Fruit fly (Drosophila melanogaster) whole organism, embryonic: Measurements from ENCODE around the gene CG7164.

Experiments used
- Adf1 ChIP-seq: fragments of 200-800 bp; sonication (Bioruptor generic); IDR thresholded peaks from 2 replicates; pipeline ENCODE4 v1.3.6; 2022; ENCODE audit warnings: missing biosample characterization, missing genetic modification characterization
- CG10147 ChIP-seq: fragments of 200-800 bp; sonication (Bioruptor generic); optimal IDR thresholded peaks from 2 replicates; lab custom pipeline; 2019; ENCODE audit warnings: missing biosample characterization, mild to moderate bottlenecking, missing genetic modification characterization, moderate library complexity
- CG12071 ChIP-seq: fragments of 200-800 bp; sonication (Bioruptor generic); optimal IDR thresholded peaks from 3 replicates; lab custom pipeline; 2018; ENCODE audit warnings: missing biosample characterization, mild to moderate bottlenecking, missing genetic modification characterization
- CG12104 ChIP-seq: fragments of 200-800 bp; sonication (Bioruptor generic); optimal IDR thresholded peaks from 3 replicates; lab custom pipeline; 2016; ENCODE audit warnings: missing biosample characterization, missing genetic modification characterization
- CG12744 ChIP-seq: fragments of 200-800 bp; sonication (Bioruptor generic); optimal IDR thresholded peaks from 2 replicates; lab custom pipeline; 2016; ENCODE audit warnings: missing biosample characterization, missing genetic modification characterization
- CG13123 ChIP-seq: fragments of 200-800 bp; sonication (Bioruptor generic); optimal IDR thresholded peaks from 2 replicates; lab custom pipeline; 2016; ENCODE audit warnings: missing biosample characterization, missing genetic modification characterization
- CG13624 ChIP-seq: fragments of 200-800 bp; sonication (Bioruptor generic); optimal IDR thresholded peaks from 2 replicates; lab custom pipeline; 2016; ENCODE audit warnings: missing biosample characterization, missing genetic modification characterization
- CG14710 ChIP-seq: fragments of 200-800 bp; sonication (Bioruptor generic); optimal IDR thresholded peaks from 3 replicates; lab custom pipeline; 2019; ENCODE audit warnings: missing biosample characterization, mild to moderate bottlenecking, missing genetic modification characterization, moderate library complexity
- CG15479 ChIP-seq: fragments of 200-800 bp; sonication (Bioruptor generic); optimal IDR thresholded peaks from 3 replicates; lab custom pipeline; 2019; ENCODE audit warnings: missing biosample characterization, mild to moderate bottlenecking, missing genetic modification characterization, moderate library complexity
- CG17829 ChIP-seq: fragments of 200-800 bp; optimal IDR thresholded peaks from 2 replicates; lab custom pipeline; 2019; ENCODE audit warnings: missing biosample characterization, mild to moderate bottlenecking, missing genetic modification characterization, moderate library complexity
- CG2116 ChIP-seq: fragments of 200-800 bp; sonication (Bioruptor generic); optimal IDR thresholded peaks from 3 replicates; lab custom pipeline; 2018; ENCODE audit warnings: missing biosample characterization, mild to moderate bottlenecking, missing genetic modification characterization
- CG2129 ChIP-seq: fragments of 200-800 bp; sonication (Bioruptor generic); IDR thresholded peaks from 2 replicates; pipeline ENCODE4 v1.3.6; 2022; ENCODE audit warnings: missing biosample characterization, missing genetic modification characterization; ENCODE audit not compliant: partially characterized antibody
- CG3065 ChIP-seq: fragments of 200-800 bp; sonication (Bioruptor generic); optimal IDR thresholded peaks from 2 replicates; lab custom pipeline; 2016; ENCODE audit warnings: missing biosample characterization, missing genetic modification characterization
- CG31441 ChIP-seq: fragments of 200-800 bp; sonication (Bioruptor generic); IDR thresholded peaks from 2 replicates; pipeline ENCODE4 v1.3.6; 2022; ENCODE audit warnings: missing biosample characterization, missing genetic modification characterization
- CG3726 ChIP-seq: fragments of 200-800 bp; sonication (Bioruptor generic); IDR thresholded peaks from 3 replicates; pipeline ENCODE4, ENCODE4 v1.3.6; 2022; ENCODE audit warnings: missing biosample characterization, missing genetic modification characterization
- CG6254 ChIP-seq: fragments of 200-800 bp; sonication (Bioruptor generic); optimal IDR thresholded peaks from 3 replicates; lab custom pipeline; 2017; ENCODE audit warnings: mild to moderate bottlenecking, missing biosample characterization, missing genetic modification reagents, missing genetic modification characterization
- CG7786 ChIP-seq: fragments of 200-800 bp; sonication (Bioruptor generic); optimal IDR thresholded peaks from 2 replicates; lab custom pipeline; 2016; ENCODE audit warnings: missing biosample characterization, missing genetic modification characterization
- CG7963 ChIP-seq: fragments of 200-800 bp; sonication (Bioruptor generic); IDR thresholded peaks from 3 replicates; pipeline ENCODE4 v1.3.6; 2022; ENCODE audit warnings: missing biosample characterization, missing genetic modification characterization; ENCODE audit not compliant: partially characterized antibody
- CG8290 ChIP-seq, 3 experiments: fragments of 200-800 bp; sonication (Bioruptor generic); optimal IDR thresholded peaks; 2 replicates each; lab custom pipeline; 2016 to 2019; ENCODE audit warnings: missing biosample characterization in 3 of 3, missing genetic modification characterization in 3 of 3, mild to moderate bottlenecking in 2 of 3, moderate library complexity in 1 of 3
- CG8765 ChIP-seq: fragments of 200-800 bp; sonication (Bioruptor generic); IDR thresholded peaks from 2 replicates; pipeline ENCODE4 v1.3.6; 2022; ENCODE audit warnings: missing biosample characterization, missing genetic modification characterization
- CG9727 ChIP-seq: fragments of 200-800 bp; sonication (Bioruptor generic); optimal IDR thresholded peaks from 3 replicates; lab custom pipeline; 2017; ENCODE audit warnings: missing biosample characterization, mild to moderate bottlenecking, missing genetic modification characterization
- CHES-1-like ChIP-seq: fragments of 200-800 bp; sonication (Bioruptor generic); optimal IDR thresholded peaks from 2 replicates; lab custom pipeline; 2016; ENCODE audit warnings: missing biosample characterization, missing genetic modification characterization
- Dref ChIP-seq: fragments of 200-800 bp; sonication (Bioruptor generic); IDR thresholded peaks from 2 replicates; pipeline ENCODE4 v1.3.6; 2022; ENCODE audit warnings: missing biosample characterization, missing genetic modification characterization
- E2f1 ChIP-seq: fragments of 200-800 bp; sonication (Bioruptor generic); IDR thresholded peaks from 2 replicates; pipeline ENCODE4 v1.3.6; 2022; ENCODE audit warnings: missing biosample characterization, missing genetic modification characterization
- Gsc ChIP-seq: fragments of 200-800 bp; sonication (Bioruptor generic); IDR thresholded peaks from 2 replicates; pipeline ENCODE4 v1.3.6; 2022; ENCODE audit warnings: missing biosample characterization, missing genetic modification characterization
- HmgD ChIP-seq: fragments of 200-800 bp; sonication (Bioruptor generic); optimal IDR thresholded peaks from 3 replicates; lab custom pipeline; 2016; ENCODE audit warnings: missing biosample characterization, missing genetic modification characterization
- Hr51 ChIP-seq, 2 experiments: fragments of 200-800 bp; sonication (Bioruptor generic); optimal IDR thresholded peaks; 2 replicates in 1 of 2; 3 replicates in 1 of 2; lab custom pipeline; 2016 to 2018; ENCODE audit warnings: missing biosample characterization in 2 of 2, missing genetic modification characterization in 2 of 2, mild to moderate bottlenecking in 1 of 2, moderate library complexity in 1 of 2
- PHDP ChIP-seq: fragments of 200-800 bp; sonication (Bioruptor generic); optimal IDR thresholded peaks from 3 replicates; lab custom pipeline; 2018; ENCODE audit warnings: missing biosample characterization, mild to moderate bottlenecking, missing genetic modification characterization, moderate library complexity
- Rx ChIP-seq: fragments of 200-800 bp; sonication (Bioruptor generic); IDR thresholded peaks from 2 replicates; pipeline ENCODE4 v1.3.6; 2022; ENCODE audit warnings: missing biosample characterization, missing genetic modification characterization
- Sin3A ChIP-seq: fragments of >200 bp; optimal IDR thresholded peaks from 2 replicates; lab custom pipeline; 2018
- Stat92E ChIP-seq, 3 experiments: fragments of >200 bp in 2 of 3; fragments of 200-800 bp in 1 of 3; sonication (Bioruptor generic) in 1 of 3; optimal IDR thresholded peaks; 2 replicates each; lab custom pipeline; 2017 to 2019; ENCODE audit warnings: missing biosample characterization in 3 of 3, missing genetic modification characterization in 3 of 3, mild to moderate bottlenecking in 1 of 3, moderate library complexity in 1 of 3
- Taf1 ChIP-seq: fragments of 200-800 bp; sonication (Bioruptor generic); IDR thresholded peaks from 2 replicates; pipeline ENCODE4 v1.3.6; 2022; ENCODE audit warnings: missing biosample characterization, missing genetic modification characterization
- amos ChIP-seq: fragments of 200-800 bp; sonication (Bioruptor generic); IDR thresholded peaks from 2 replicates; pipeline ENCODE4 v1.3.6; 2022; ENCODE audit warnings: missing biosample characterization, missing genetic modification characterization; ENCODE audit not compliant: partially characterized antibody
- bcd ChIP-seq: fragments of 200-800 bp; sonication (Bioruptor generic); optimal IDR thresholded peaks from 2 replicates; lab custom pipeline; 2017; ENCODE audit warnings: missing biosample characterization, mild to moderate bottlenecking, missing genetic modification characterization
- br ChIP-seq: fragments of >200 bp; optimal IDR thresholded peaks from 2 replicates; lab custom pipeline; 2017
- eyg ChIP-seq: fragments of 200-800 bp; sonication (Bioruptor generic); optimal IDR thresholded peaks from 3 replicates; lab custom pipeline; 2016; ENCODE audit warnings: missing biosample characterization, missing genetic modification characterization
- grn ChIP-seq: fragments of 200-800 bp; sonication (Bioruptor generic); optimal IDR thresholded peaks from 3 replicates; lab custom pipeline; 2017; ENCODE audit warnings: missing biosample characterization, missing genetic modification characterization
- gro ChIP-seq: fragments of 200-800 bp; sonication (Bioruptor generic); optimal IDR thresholded peaks from 2 replicates; lab custom pipeline; 2016; ENCODE audit warnings: missing biosample characterization, missing genetic modification characterization
- jing ChIP-seq: fragments of 200-800 bp; sonication (Bioruptor generic); optimal IDR thresholded peaks from 2 replicates; lab custom pipeline; 2018; ENCODE audit warnings: missing biosample characterization, mild to moderate bottlenecking, missing genetic modification characterization
- klu ChIP-seq: fragments of 200-800 bp; sonication (Bioruptor generic); IDR thresholded peaks from 2 replicates; pipeline ENCODE4 v1.3.6; 2022; ENCODE audit warnings: missing biosample characterization, missing genetic modification characterization
- nom ChIP-seq: fragments of 200-800 bp; sonication (Bioruptor generic); optimal IDR thresholded peaks from 2 replicates; lab custom pipeline; 2017; ENCODE audit warnings: missing biosample characterization, missing genetic modification characterization, mild to moderate bottlenecking, moderate library complexity, missing genetic modification reagents
- oc ChIP-seq: fragments of 200-800 bp; sonication (Bioruptor generic); optimal IDR thresholded peaks from 2 replicates; lab custom pipeline; 2018; ENCODE audit warnings: missing biosample characterization, mild to moderate bottlenecking, missing genetic modification characterization, moderate library complexity
- odd ChIP-seq: fragments of 200-800 bp; sonication (Bioruptor generic); optimal IDR thresholded peaks from 2 replicates; lab custom pipeline; 2017; ENCODE audit warnings: missing biosample characterization, mild to moderate bottlenecking, missing genetic modification characterization
- ranshi ChIP-seq: fragments of 200-800 bp; sonication (Bioruptor generic); IDR thresholded peaks from 2 replicates; pipeline ENCODE4 v1.3.6; 2022; ENCODE audit warnings: missing biosample characterization, missing genetic modification characterization
- sim ChIP-seq: fragments of 200-800 bp; sonication (Bioruptor generic); IDR thresholded peaks from 2 replicates; pipeline ENCODE4 v1.3.6; 2022; ENCODE audit warnings: missing biosample characterization, missing genetic modification characterization
- so ChIP-seq: fragments of 200-800 bp; sonication (Bioruptor generic); IDR thresholded peaks from 3 replicates; pipeline ENCODE4 v1.3.6; 2022; ENCODE audit warnings: missing biosample characterization, missing genetic modification characterization
- tap ChIP-seq: fragments of 200-800 bp; optimal IDR thresholded peaks from 3 replicates; lab custom pipeline; 2019; ENCODE audit warnings: missing biosample characterization, mild to moderate bottlenecking, missing genetic modification characterization, moderate library complexity
- tgo ChIP-seq: fragments of 200-800 bp; sonication (Bioruptor generic); IDR thresholded peaks from 3 replicates; pipeline ENCODE4 v1.3.6; 2022; ENCODE audit warnings: missing biosample characterization, missing genetic modification characterization
- tna ChIP-seq: fragments of 200-800 bp; sonication (Bioruptor generic); IDR thresholded peaks from 2 replicates; pipeline ENCODE4 v1.3.6; 2022; ENCODE audit warnings: missing biosample characterization, missing genetic modification characterization; ENCODE audit not compliant: partially characterized antibody
- toy ChIP-seq: fragments of 200-800 bp; sonication (Bioruptor generic); IDR thresholded peaks from 2 replicates; pipeline ENCODE4 v1.3.6; 2022; ENCODE audit warnings: missing biosample characterization, missing genetic modification characterization
- unpg ChIP-seq: fragments of 200-800 bp; sonication (Bioruptor generic); optimal IDR thresholded peaks from 3 replicates; lab custom pipeline; 2018; ENCODE audit warnings: missing biosample characterization, mild to moderate bottlenecking, missing genetic modification characterization, moderate library complexity
- zfh1 ChIP-seq: fragments of 200-800 bp; sonication (Bioruptor generic); IDR thresholded peaks from 3 replicates; pipeline ENCODE4 v1.3.6; 2022; ENCODE audit warnings: missing biosample characterization, missing genetic modification characterization

The CG7164 gene

dm6 chr2L:7810519-7810918 lies 29.3 kb downstream of the CG7164 start, which contains the start of gene Cdc14 (continued):
- TF ChIP-seq unpg (GFP tag; lab: Kevin White, UChicago), result peak; percentile 30
- TF ChIP-seq CG31441 (GFP tag; lab: Robert Waterston, UW), result peak; percentile 29; the same call in 1 of the 2 replicates
- TF ChIP-seq CG13123, result no peak
- no peak for TF ChIP-seq zfh1 (GFP tag; lab: Robert Waterston, UW)
- no peak for TF ChIP-seq tgo (GFP tag; lab: Robert Waterston, UW)
- peak; percentile 74; the same call in 1 of the 2 replicates for TF ChIP-seq amos (GFP tag; lab: Robert Waterston, UW)
- no peak for TF ChIP-seq CG2129
- TF ChIP-seq eyg (GFP tag; lab: Kevin White, UChicago), result no peak
- no peak for TF ChIP-seq Stat92E (GFP tag; optimal IDR thresholded peaks at IDR 0.05; lab: Kevin White, UChicago)
- peak; percentile 21 for TF ChIP-seq PHDP
- TF ChIP-seq CG8290 (GFP tag; optimal IDR thresholded peaks at IDR 0.05; lab: Kevin White, UChicago), result no peak
- TF ChIP-seq CG8290 (tag; optimal IDR thresholded peaks at IDR 0.05; lab: Kevin White, UChicago), result peak in 1 of 2 experiments; percentile 58
- TF ChIP-seq CHES-1-like, result no peak
- TF ChIP-seq so (GFP tag; lab: Robert Waterston, UW), result peak; percentile 59; the same call in 2 of the 3 replicates
- no peak for TF ChIP-seq Gsc (GFP tag; lab: Robert Waterston, UW)
- TF ChIP-seq nom (GFP tag; lab: Kevin White, UChicago), result peak; percentile 4
- no peak for TF ChIP-seq CG15479 (GFP tag; lab: Kevin White, UChicago)
- TF ChIP-seq grn (GFP tag; lab: Kevin White, UChicago), result no peak
- TF ChIP-seq tna, result peak; percentile 58
- peak; percentile 52 for TF ChIP-seq CG14710
- TF ChIP-seq toy, result no peak
- no peak for TF ChIP-seq Rx (GFP tag; lab: Robert Waterston, UW)
- no peak for TF ChIP-seq Taf1 (GFP tag; lab: Robert Waterston, UW)
- no peak for TF ChIP-seq CG10147 (GFP tag; lab: Kevin White, UChicago)
- no peak for TF ChIP-seq bcd (GFP tag; lab: Kevin White, UChicago)
- no peak for TF ChIP-seq CG7786 (GFP tag; lab: Kevin White, UChicago)
- peak; percentile 3 for TF ChIP-seq CG13624
- TF ChIP-seq klu (GFP tag; lab: Robert Waterston, UW), result no peak
- TF ChIP-seq CG3065 (GFP tag; lab: Kevin White, UChicago), result no peak
- TF ChIP-seq oc (tag; lab: Kevin White, UChicago), result no peak
- no peak for TF ChIP-seq sim (GFP tag; lab: Robert Waterston, UW)
- TF ChIP-seq CG9727 (GFP tag; lab: Kevin White, UChicago), result no peak
- no peak for TF ChIP-seq E2f1 (GFP tag; lab: Robert Waterston, UW)
- TF ChIP-seq CG12744 (GFP tag; lab: Kevin White, UChicago), result no peak
- no peak for TF ChIP-seq CG17829 (tag; lab: Kevin White, UChicago)
- TF ChIP-seq jing (GFP tag; lab: Kevin White, UChicago), result no peak
- TF ChIP-seq HmgD (GFP tag; lab: Kevin White, UChicago), result no peak
- TF ChIP-seq gro (GFP tag; lab: Kevin White, UChicago), result peak; percentile 23
- no peak for TF ChIP-seq tap
- no peak for TF ChIP-seq CG12104 (GFP tag; lab: Kevin White, UChicago)
- TF ChIP-seq CG3726 (GFP tag; lab: Robert Waterston, UW), result no peak
- no peak for TF ChIP-seq CG8765 (GFP tag; lab: Robert Waterston, UW)
- TF ChIP-seq odd (GFP tag; lab: Kevin White, UChicago), result no peak
- no peak for TF ChIP-seq Sin3A (lab: Kevin White, UChicago)
- TF ChIP-seq CG12071 (GFP tag; lab: Kevin White, UChicago), result peak; percentile 21
- no peak for TF ChIP-seq ranshi (GFP tag; lab: Robert Waterston, UW)
- TF ChIP-seq CG2116 (GFP tag; lab: Kevin White, UChicago), result peak; percentile 6
- TF ChIP-seq Hr51 (GFP tag; optimal IDR thresholded peaks at IDR 0.05; lab: Kevin White, UChicago), result no peak
- TF ChIP-seq CG7963 (GFP tag; lab: Robert Waterston, UW), result peak; percentile 42; the same call in 2 of the 3 replicates
- TF ChIP-seq Dref, result peak; percentile 72
- TF ChIP-seq br (lab: Kevin White, UChicago), result no peak
- TF ChIP-seq CG6254, result no peak
- TF ChIP-seq Adf1, result no peak
